Fruit fly (Drosophila melanogaster): ENCODE data around the gene Jon65Ai.
A peak's percentile ranks its signal among the peaks of the same experiment; 100 is the strongest.

Jon65Ai gene

DNA sequence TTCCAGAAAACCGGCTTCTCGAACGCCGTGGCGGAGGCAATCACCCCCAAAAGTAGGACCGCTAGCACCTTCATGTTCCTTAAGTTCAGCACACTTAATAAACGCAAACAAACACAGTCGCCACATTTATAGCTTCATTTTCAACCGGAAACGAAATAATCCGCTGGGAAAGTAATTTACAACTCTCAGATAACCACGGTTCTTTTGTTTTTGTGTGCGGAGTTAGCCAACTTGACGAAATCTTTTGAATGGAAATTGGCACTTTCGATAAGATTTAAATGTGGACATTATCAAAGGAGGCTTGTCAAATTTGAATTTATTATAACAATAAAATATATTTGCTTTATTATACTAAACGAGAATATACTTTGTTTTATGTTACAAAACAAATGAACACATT is at the start of gene Jon65Ai:
Gene Jon65Ai (minus strand): TSS at position 101 of the 400 bp plus-strand sequence.
- TF ChIP-seq CG17801 (GFP tag; optimal IDR thresholded peaks at IDR 0.05; ENCODE audit: partially characterized antibody), result no peak

DNA sequence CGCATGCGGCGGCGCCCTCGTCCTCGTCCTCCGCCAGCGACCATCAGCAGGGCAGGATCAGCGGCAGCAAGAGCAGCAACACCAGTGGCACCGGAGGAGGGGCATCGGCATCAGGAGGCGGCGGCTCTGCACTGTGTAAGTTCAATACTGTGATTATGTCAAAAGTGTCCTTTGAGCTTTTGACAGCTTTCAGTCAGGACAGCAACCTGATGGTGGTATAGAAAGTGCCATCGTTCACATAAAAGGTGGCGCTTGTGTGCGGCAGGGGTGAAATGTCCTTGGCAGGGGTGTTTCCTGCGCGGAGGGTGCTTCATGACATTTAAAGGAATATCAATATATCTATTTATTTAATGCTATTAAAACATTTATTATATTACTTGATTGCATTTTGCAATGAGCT is 49.4 kb upstream of the Jon65Ai start:
- TF ChIP-seq CG17801 (GFP tag; optimal IDR thresholded peaks at IDR 0.05; ENCODE audit: partially characterized antibody), result no peak

DNA sequence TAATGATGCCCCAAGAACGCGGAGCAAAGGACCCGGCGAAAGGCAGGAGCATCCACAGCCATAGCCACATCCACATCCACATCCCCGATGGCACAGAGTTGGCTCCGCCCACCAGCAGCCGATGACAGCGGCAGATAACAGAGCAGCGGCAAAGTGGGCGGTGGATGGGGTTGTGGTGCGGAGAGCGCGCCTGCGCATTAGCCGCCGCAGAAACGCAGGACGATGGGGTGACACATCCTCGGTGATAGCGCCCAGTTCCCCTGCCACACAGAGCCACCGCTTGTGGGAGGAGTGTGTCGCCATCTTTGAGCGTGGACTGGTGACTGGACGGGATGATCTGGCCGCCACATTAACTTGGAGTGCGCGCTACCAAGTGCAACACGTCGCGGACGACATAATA is 43.0 kb upstream of the Jon65Ai start, which contains the start of gene Ets65A:
Gene Ets65A (plus strand): TSS at position 348 of the 400 bp plus-strand sequence.
- no peak for TF ChIP-seq CG17801 (GFP tag; optimal IDR thresholded peaks at IDR 0.05; ENCODE audit: partially characterized antibody)

DNA sequence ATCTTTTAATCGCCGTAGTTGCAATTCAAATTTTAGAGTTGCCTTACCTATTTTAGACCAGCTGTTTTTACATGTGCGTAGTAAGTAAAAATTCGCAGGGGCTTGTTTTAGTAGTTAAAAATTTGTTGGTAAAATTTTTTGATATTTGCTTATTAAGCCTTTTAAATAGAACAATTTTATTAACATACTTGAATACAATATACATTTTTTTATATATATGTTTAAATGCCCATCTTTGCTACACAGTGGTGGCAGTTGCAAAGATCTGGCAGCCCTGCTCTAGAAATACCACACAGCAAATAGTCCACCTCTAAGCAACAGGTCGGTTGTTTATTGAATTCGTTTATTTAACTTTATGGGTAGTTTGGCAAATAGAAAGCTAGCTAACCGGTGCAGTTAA is 40.5 kb upstream of the Jon65Ai start, which contains the start of the genes CG10467 and loj:
Gene CG10467 (minus strand): TSS at position 51 of the 400 bp plus-strand sequence.
Gene loj (plus strand): TSS at position 291 of the 400 bp plus-strand sequence.
- peak; percentile 91 for TF ChIP-seq CG17801 (GFP tag; optimal IDR thresholded peaks at IDR 0.05; ENCODE audit: partially characterized antibody)

DNA sequence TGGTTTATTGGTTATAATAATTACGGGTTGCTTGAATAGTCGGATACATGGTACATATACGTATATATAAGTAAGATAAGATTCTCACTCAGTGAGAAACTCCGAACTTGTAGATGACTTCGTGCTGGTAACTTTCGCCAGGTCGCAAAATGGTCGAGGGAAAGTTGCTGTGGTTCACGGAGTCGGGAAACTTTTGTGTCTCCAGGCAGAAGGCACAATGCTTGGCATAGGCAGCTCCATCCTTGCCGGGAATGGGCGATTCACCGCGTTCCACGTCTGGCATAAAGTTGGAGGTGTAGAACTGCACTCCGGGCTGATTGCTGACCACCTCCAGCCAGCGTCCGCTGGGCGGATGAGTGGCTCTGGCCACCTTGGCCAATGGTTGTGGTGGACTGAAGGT is 39.0 kb upstream of the Jon65Ai start, which contains the start of gene CG10469:
Gene CG10469 (minus strand): TSS at position 101 of the 400 bp plus-strand sequence.
- TF ChIP-seq CG17801 (GFP tag; optimal IDR thresholded peaks at IDR 0.05; ENCODE audit: partially characterized antibody), result no peak

DNA sequence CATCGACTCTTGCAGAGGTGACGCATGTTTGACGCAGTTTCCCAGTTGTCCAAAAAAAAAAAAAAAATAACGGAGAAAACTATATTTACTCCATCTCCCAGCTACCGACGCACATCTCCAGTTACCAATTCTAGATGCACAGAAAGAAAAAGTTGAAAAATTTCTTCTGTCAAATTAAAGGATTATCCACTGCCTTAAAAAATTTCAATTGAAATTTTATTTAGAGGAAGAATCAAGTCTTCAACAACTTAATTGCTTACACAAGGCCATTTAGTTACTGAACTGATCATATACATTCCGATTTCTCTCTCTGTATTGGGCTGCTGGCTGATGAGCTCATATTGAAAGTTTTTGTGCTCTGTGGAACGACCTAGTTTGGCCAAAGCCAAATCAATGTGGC is 31.7 kb upstream of the Jon65Ai start:
- TF ChIP-seq CG17801 (GFP tag; optimal IDR thresholded peaks at IDR 0.05; ENCODE audit: partially characterized antibody), result no peak

DNA sequence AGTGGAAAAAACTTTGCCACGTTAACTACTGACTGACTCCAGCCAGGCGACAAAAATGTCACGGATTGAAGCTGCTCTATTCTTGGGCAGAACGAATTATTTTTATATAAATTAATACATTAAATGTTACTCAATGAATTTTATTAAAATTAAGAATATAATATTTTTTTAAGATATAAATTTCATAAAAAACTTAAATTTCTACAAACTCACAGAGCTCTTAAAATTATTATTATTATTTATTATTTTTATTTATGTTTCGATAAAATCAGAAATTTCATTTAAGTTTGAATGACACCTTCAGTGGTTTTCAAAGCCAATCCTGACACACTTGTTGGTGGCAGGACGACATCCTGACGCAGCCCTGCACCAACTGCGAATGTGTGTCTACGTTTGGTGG is 30.9 kb upstream of the Jon65Ai start:
- TF ChIP-seq CG17801 (GFP tag; optimal IDR thresholded peaks at IDR 0.05; ENCODE audit: partially characterized antibody), result no peak

DNA sequence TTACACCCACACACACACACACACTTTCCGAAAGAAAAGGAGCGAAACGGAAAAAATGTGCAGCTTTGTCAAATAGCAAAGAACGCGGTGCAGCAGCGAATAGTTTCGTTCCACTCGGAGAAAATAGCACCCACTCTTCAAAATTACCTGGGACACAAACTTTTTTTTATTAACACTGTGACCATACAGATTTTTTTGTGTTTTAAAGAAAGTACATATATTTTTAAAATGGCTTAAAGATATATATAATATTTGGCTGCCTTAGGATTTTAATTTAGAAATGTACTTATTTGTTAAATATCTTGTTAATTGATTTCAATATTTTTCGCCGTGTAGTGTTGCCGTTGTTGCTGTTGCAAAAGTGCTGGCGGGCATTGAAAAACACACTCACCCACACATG is 30.2 kb upstream of the Jon65Ai start:
- TF ChIP-seq CG17801 (GFP tag; optimal IDR thresholded peaks at IDR 0.05; ENCODE audit: partially characterized antibody), result no peak

DNA sequence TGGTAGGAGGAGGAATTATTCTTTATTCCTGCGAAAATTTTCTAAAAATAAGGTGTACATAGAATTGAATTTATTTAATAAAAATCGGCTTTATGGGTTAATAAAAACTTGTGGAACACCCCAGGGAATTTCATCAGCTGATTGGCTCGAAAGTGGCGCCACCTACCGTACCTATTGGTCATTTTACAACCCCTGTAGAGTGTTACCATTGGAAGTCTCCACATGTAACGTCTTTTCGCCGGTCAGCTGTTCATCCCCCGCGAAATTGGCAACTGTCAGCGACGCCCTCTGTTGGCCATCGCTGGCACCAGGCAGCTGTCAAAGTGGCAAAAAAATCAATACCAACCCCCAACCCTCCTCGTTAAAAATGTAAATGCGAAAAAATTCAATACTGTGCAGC is 28.3 kb upstream of the Jon65Ai start, which contains the start of gene CG13293:
Gene CG13293 (plus strand): TSS at position 323 of the 400 bp plus-strand sequence.
- no peak for TF ChIP-seq CG17801 (GFP tag; optimal IDR thresholded peaks at IDR 0.05; ENCODE audit: partially characterized antibody)

DNA sequence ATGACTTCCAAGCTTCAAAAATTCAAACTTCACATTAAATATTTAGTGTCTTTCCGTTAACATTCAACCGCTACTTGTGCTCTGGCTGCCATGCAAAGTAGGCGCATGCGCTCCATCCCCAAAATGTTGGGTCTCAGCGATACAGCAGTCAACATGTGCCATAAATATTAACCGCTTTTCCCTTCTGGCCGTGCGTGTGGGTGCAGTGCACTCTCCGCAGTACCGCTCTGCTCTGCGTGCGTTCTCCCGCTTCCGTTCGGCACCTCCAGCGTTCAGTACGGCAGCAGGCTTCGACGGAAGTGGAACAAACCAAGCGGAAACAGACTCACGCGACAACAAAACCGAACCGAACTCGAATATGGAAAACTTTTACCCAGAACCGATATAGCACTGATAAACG is 22.2 kb upstream of the Jon65Ai start, which contains the start of gene ssp6:
Gene ssp6 (plus strand): TSS at position 294 of the 400 bp plus-strand sequence.
- TF ChIP-seq CG17801 (GFP tag; optimal IDR thresholded peaks at IDR 0.05; ENCODE audit: partially characterized antibody), result no peak

DNA sequence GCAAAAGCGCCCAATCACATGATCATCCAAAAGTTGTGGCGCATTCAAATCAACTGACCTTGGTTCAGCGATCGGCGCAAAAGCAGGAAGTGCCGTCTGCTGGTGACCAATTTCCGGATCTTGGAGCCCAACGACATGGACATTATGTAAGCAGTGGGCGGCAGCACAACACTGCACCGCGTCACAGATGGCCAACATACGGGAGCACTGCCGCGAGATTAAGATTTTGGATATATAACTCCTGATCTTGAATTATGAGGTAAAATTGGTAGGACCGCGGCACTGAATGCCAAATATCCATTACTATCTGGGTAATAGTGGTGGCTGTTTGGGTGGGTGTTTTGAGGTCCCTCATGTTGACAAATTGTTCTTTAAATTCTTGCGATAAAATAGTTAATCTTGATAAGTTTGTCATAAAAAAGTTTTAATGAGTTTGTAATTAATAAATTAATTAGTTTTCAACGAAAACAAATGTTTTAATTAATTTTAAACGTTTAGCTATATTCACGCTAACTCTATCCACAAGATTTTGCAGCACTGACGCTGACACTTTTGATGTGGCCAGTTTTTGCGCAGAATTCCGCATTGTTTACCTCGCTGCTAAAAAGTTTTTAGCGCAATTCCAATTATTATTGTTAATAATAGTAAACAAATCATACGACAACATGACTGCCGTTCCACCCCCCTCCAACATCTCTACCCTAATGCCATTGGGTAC is 20.9 kb upstream of the Jon65Ai start, which contains the start of the genes CG13295 and CG6610:
Gene CG13295 (minus strand): TSS at position 271 of the 718 bp plus-strand sequence.
Gene CG6610 (plus strand): TSS at position 562 of the 718 bp plus-strand sequence.
- peak; percentile 55 for TF ChIP-seq CG17801 (GFP tag; optimal IDR thresholded peaks at IDR 0.05; ENCODE audit: partially characterized antibody)

DNA sequence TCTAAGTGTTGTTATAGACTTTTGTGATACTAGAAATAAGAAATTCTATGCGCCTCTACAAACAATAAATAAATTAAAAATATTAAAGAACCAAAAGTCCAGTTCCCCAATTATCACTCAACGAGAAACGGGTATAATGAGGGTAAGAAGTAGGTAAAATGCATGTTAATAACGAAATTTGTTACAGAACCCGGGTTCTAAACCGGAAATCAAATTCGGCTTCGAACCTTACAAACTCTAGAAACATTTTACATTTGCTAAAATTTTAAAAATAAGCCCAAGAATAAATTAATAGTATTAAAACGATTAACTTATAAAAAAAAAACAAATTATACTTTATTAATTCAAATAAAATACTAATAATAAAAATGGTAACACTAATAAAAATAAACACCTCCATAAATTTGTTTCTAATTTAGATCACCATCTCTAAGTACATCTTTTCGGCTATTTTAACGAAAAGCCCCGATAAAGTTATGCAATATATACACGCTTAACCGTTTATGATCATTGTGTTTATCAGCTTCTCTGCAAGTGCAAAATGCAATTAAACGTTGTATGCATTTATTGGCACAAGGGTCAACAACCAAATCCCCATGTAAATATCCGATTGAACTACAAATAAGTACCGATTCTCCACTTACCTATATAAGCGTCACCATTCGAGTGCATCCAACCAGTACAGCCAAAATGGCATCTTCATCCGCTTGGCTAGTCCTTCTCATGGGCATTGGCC is 17.4 kb upstream of the Jon65Ai start, which contains the start of gene CG6602:
Gene CG6602 (plus strand): TSS at position 686 of the 736 bp plus-strand sequence.
- TF ChIP-seq CG17801 (GFP tag; optimal IDR thresholded peaks at IDR 0.05; ENCODE audit: partially characterized antibody), result peak; percentile 48

DNA sequence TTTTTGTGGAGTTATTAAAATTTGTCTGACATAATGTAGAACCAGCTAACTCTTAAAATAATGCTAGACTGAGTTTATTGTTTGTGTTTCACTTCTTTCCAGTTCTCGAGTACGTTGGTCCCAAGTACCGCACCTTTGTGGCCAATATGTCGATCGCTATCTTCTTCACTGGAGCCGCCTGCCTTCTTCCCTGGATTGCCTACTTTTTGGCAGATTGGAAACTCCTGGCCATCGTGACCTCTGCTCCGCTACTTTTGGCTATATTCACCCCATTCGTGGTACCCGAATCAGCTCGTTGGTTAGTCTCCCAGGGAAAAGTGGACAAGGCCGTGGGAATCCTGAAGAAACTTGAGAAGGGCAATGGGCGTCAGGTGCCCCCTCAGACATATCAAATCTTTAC is 15.9 kb upstream of the Jon65Ai start:
- TF ChIP-seq CG17801 (GFP tag; optimal IDR thresholded peaks at IDR 0.05; ENCODE audit: partially characterized antibody), result no peak

DNA sequence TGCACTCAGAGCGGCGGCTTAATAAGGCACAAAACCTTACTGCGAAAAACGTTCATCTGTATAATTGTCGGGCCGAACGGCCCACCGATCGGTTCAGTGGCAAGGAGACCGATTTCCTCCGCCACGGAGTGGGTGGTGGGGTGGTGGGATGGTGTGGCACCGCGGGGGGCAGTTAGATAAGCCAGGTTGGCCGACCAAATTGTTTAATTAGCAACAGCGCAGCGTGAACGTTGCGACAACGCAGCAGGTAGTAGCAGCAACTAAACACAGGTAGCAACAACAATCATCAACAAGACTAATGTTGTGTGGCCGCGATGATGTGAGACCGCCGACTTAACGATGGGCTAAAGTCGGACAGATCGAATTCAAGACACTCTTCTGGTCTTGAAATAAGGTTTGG is 13.9 kb upstream of the Jon65Ai start:
- TF ChIP-seq CG17801 (GFP tag; optimal IDR thresholded peaks at IDR 0.05; ENCODE audit: partially characterized antibody), result no peak

DNA sequence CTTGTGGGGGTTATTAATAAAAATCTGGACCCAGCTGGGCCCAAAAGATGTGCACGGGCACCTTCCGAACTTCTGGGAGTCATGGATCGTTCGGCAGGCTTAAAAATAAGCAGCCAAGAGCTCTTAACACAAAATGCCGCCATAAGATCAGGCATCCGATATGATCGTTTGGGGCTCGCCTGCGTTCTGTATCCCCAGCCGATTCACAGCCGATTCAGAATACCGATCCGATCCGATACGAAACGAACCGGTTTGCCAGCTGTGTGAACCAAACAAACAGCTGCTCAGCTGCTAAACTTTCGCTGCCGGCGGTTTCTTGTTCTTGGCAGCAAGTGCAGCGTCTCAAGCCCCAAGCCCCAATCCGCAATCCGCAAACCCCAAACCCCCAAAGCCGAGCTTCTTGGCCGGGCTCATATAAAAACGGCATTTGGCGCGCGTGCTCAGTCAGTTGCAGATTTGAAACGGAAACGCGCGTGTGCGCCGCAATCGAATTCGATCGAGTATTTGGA is 11.7 kb upstream of the Jon65Ai start, which contains the start of gene CG42269:
Gene CG42269 (plus strand): TSS at position 416 of the 509 bp plus-strand sequence.
- TF ChIP-seq CG17801 (GFP tag; optimal IDR thresholded peaks at IDR 0.05; ENCODE audit: partially characterized antibody), result no peak
